Fruit fly (Drosophila melanogaster): ENCODE data around the gene Dip-C.

The Dip-C gene

DNA sequence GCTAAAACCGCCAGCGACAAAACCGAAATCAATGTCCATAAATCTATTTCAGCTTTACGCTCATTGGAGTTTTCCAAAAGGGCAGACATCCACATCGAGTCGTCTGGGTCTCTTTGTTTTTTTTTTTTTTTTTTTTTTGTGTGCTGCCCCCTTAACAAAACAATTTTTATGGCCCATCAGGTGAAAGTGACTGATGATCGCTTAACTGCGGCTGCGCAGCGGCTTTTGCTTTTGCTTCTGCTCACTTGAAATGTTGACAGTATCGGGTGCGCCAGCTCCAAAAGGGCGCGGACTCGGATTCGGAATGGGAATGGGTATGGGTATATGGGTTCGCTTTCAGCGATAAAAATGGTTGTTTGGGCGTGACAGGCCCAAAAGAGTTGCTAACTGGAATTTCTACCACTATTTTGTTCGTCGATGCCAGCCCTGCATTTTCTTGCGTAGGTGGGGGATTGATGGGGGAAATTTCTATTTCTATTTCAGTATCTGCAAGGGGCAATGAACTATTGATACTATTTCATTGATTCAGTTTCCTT is 51.5 kb downstream of the Dip-C start (continued):
- TF ChIP-seq CG7271 (tag; optimal IDR thresholded peaks at IDR 0.05) (no peak), CG6813 (GFP tag; optimal IDR thresholded peaks at IDR 0.05) (no peak), CG13287 (GFP tag; IDR thresholded peaks at IDR 0.05; ENCODE audit: partially characterized antibody) (no peak), gem (tag; optimal IDR thresholded peaks at IDR 0.05) (no peak), tin (GFP tag; optimal IDR thresholded peaks at IDR 0.05) (no peak), nerfin-1 (tag; optimal IDR thresholded peaks at IDR 0.05) (no peak), bowl (GFP tag; IDR thresholded peaks at IDR 0.05) (no peak), Awh (GFP tag; IDR thresholded peaks at IDR 0.05) (0 out of 2 replicates have a peak, but pooled peaks have one; percentile 21), Blimp-1 (GFP tag; optimal IDR thresholded peaks at IDR 0.05) (peak; percentile 97), CG33557 (GFP tag; optimal IDR thresholded peaks at IDR 0.05) (no peak), NC2α (GFP tag; optimal IDR thresholded peaks at IDR 0.05) (no peak), zfh2 (GFP tag; optimal IDR thresholded peaks at IDR 0.05) (no peak), Rfx (GFP tag; IDR thresholded peaks at IDR 0.05) (no peak), oc (tag; optimal IDR thresholded peaks at IDR 0.05) (peak; percentile 32), bbx (GFP tag; IDR thresholded peaks at IDR 0.05; ENCODE audit: partially characterized antibody) (no peak), MESR4 (GFP tag; optimal IDR thresholded peaks at IDR 0.05) (no peak)
